Worm (Caenorhabditis elegans): ENCODE measurements around the gene T22D1.3.

DNA sequence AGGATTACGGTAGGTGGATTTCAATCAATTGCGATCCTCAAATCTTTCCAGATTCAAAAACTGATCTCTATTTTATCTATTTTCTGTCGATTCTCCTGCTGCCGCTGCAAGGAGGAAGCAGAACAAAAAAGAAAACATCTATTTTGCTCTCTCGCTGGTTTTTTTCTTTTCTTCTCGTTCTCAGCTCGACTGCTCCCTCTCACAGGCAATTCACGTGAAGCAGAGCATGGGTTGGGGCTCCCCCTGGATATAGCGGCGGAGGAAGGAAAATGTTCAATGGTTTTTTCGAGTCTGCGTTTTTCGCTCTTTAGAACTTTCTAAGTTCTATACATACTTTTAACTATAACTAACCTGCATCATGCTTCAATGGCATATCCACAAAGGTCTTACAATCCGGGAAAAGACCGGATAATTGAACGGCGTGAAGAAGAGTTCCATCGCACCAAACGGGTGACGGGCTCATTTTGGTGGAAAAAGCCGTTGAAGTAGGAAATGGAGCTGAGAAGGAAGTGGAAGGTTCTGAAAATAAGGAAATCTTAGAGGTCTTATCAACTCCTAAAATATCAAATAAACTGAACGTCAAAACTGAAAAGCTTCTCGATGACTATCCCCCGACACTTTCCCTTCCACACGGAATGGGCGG, 34.3 kb upstream of the T22D1.3 start:
- TF ChIP-seq flt-1 (GFP tag; IDR thresholded peaks at IDR 0.05) = no peak
- no peak for TF ChIP-seq ztf-29 (GFP tag; IDR thresholded peaks at IDR 0.05)
